Fruit fly (Drosophila melanogaster): ENCODE results near the gene CG17359.

CG17359 gene

DNA sequence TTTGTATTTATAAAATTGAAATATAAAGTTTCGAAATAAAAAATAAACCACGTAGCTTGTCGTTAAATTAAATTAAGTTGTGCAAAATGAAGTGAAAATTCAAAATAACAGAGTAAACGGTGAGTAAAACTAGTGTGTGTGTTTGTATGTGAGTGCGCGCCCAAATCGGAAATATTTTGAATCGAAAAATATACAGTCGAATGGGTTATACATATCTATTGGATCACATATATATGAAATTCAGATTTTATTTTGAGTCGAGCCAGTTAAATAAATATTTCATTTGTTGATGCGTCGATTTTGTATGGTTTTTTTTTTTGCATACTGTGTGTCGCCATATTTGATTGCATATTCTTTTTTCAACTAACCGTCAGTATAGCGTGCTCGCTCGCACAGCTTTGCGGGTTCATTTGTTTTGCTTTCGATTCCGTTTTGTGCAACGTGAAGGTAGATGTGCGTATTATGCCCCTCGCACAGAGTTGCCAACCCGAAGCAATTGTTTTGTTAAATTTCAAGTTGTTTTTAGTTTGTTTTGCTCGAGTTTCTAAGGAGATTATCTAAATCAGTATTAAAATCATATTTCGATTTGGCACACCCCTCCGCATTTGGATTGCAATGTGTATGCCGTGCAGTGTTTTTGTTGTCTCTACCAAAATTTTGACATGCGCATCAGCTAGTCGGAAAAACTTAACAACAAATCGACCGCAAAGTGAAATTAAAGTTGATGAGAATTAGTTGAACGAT, 4.4 kb upstream of the CG17359 start:
- TF ChIP-seq CG8478 (optimal IDR thresholded peaks at IDR 0.05), result no peak
- TF ChIP-seq CTCF (optimal IDR thresholded peaks at IDR 0.05), result no peak

DNA sequence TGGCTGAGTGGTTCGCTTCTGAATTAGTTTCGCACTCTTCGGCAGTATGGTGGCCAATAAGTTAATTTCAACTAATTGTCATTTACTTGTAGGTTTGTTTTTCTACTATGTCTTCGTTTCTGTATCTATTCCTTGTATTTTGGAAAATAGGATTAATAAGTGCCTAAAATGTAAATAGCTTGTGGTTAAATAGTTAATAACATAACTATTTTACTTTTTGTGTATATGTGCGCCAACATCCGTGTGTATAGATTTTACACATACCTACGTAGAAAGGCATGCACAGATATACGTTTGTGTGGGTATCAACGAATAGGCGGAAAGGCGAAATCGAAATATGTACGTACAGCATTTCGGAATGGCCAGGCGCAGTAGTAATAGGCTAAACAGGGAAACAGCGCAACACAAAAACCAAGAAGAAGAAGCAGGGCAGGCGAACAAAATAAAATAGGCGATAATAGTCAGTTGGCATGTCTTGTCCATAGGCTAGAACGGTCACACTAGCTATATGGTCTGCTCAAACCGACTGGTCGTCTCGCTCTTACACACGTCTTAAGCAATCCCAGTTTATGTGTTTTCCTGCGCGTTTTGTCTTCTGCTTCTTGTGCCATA, 3.6 kb upstream of the CG17359 start:
- TF ChIP-seq CTCF (optimal IDR thresholded peaks at IDR 0.05), result peak in 1 of 2 experiments; percentile 4
- TF ChIP-seq CG8478 (optimal IDR thresholded peaks at IDR 0.05), result no peak

DNA sequence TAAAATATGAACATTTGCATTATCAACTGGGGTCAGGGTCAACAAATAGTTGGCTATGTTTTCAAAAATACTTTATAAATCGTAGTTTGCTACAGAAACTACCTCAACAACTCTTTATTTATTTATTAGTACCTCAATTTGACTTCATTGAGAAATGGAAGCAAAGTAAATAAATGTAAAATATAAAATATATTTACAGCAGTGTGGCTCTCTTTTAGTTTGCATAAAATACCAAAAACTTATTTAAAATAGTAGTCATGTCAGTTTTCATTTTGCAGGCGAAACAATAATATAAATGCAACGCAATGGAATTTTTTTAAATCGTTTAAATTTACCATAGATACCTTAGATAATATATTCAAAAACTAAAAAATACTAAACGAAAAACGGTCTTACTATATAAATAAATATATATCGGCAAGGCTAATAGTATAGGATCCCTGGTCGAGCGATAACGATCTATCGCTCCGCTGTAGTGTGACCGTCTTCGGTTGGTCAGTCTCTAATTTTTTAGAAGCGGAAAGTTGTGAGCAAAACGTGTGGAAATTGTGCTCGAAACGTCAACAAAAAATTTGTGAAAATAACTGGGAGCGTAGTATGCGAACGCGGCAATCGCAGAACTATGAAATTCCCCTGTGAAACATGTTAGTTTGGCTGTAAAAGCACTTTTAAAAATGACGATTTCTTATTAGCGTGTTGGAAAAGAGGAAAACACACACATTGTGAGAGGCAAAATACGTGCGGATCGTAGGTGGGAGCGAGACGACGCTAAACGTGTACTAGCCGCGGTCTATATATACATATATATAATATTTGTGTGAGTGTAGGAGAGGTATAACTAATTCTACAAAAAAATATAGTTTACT, 2.8 kb upstream of the CG17359 start, which contains the start of the genes Nprl3 and upSET:
Gene Nprl3, minus strand, starts transcription at position 223 of the 866 bp plus-strand sequence.
Gene upSET, plus strand, starts transcription at position 470 of the 866 bp plus-strand sequence.
- no peak for TF ChIP-seq CG8478 (optimal IDR thresholded peaks at IDR 0.05)
- TF ChIP-seq CTCF (optimal IDR thresholded peaks at IDR 0.05), result no peak

DNA sequence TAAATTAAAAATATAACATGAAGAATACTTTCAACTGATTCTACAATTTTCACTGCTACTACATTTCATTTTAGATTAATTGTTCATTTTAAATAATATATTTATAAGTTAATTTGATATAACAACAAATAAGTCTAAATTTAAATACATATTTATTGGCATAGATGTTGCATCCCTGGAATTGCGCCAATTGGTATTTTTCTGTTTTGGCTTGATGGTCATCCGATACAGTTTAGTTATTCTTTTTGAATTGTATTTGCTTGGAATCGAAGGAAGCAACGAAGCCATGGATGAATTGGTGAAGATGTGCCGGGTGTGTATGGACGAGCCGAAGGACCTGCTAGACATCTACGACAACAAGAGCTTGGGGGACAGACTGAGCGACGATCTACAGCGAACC, 2.1 kb downstream of the CG17359 start, which contains the start of gene CG17361:
Gene CG17361, plus strand, starts transcription at position 200 of the 400 bp plus-strand sequence.
- TF ChIP-seq CG8478 (optimal IDR thresholded peaks at IDR 0.05) (no peak), CTCF (optimal IDR thresholded peaks at IDR 0.05) (no peak)

DNA sequence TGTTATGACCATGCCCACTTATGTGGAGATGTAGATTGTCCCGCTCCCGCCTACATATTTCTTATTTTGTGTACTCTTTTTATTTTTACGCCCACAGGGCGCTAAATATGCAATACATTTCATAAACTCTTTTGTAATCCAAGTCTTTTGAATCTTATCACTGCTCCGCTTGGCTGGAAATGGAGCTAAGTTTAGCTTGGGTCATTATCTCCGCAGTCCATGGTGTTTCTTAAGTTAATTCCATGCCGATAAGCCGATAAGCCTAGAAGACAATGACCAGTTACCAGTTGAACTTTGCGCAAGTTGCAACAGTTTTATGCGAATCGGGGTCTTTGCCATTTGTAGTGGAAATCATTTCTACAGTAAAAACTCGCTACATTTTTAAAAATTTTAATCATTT, 2.6 kb downstream of the CG17359 start:
- TF ChIP-seq CG8478 (optimal IDR thresholded peaks at IDR 0.05), result no peak
- no peak for TF ChIP-seq CTCF (optimal IDR thresholded peaks at IDR 0.05)

DNA sequence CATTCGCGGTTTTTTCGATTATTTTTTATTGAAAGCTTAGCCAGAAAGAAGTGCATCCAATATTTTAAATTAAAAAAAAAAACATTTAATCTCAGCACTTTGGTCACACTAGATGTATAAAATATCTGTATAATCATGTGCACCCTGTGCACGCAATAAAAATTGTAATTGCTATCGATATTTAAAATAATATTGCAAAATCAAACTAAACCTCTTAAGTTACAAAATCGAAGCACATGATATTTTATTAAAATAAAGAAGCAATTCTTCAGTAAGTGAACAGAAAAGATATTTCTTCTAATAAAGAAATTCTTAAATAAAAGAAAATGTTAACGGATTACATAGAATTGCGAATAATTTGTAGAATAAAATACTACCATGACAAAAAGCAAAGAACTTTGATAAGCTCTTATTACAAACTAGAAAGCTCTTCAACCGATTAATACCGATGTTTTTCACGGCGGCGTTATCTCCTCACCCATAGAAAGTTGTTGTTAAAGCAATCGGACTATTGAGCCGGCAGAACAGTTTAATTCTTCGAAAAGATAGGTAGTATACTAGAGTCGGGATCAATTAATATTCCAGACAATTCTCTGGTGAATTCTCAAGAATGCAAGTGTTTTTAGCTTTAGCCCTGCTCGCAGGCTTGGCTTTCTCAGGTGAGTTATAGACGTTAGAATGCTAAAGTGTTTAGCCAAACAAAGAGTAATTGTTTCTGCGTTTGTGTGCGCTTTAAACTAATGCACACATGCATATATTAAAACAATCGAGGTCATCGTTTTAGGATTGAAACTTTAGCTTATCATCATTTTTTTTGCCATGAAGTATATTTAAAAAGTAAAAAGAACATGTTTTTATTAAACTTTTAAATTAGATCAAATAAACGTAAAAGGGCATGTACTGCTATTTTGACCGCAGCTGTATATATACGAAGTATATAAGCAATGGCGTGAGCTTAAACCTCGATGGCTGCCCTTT, 5.0 kb downstream of the CG17359 start, which contains the start of gene CtsK1:
Gene CtsK1, plus strand, starts transcription at position 490 of the 978 bp plus-strand sequence.
- TF ChIP-seq CG8478 (optimal IDR thresholded peaks at IDR 0.05), result no peak
- no peak for TF ChIP-seq CTCF (optimal IDR thresholded peaks at IDR 0.05)

DNA sequence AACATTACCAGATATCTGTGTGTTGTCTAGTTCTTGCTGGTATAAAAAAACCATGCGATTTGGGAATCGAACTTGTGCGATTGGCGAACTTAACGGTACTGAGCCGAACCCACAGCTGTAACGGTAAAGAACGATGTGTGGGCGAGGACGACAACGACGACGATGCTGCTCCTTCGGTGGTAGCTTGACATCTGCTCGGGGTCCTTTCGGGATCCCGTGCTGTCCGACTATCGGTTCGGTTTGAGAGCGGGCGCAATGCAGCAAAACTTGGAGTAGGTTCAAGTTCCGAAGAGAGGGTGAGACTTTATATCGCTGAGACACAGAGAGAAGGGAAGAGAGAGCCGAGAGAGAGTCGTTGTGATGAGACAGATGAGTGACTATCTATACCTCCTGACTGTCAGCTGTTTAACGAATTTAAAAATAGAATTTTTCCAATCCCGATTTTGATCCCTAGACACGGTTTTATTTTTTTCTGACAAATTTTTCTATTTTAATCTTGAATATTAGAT, 5.8 kb downstream of the CG17359 start, which contains the start of gene CG17364:
Gene CG17364, minus strand, starts transcription at position 168 of the 509 bp plus-strand sequence.
- no peak for TF ChIP-seq CG8478 (optimal IDR thresholded peaks at IDR 0.05)
- TF ChIP-seq CTCF (optimal IDR thresholded peaks at IDR 0.05), result no peak

DNA sequence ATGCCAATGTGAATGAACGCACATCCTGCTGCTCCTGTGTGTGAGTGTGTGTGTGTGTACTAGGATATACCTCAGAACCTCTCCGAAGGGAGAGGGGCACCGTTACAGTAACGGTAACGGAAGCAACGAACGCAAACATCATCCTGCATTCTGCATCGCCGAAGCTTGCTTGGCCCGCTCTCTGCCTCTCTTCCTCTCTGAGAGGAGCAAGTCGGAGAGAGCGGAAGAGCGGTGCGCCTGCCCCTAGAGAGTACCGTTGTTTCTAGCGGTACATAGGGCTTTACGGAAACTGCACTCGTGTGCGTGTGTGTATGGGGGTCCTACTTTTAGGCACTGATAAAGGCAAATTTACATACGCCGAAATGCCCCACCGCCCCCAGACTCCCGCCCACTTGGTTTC, 7.7 kb downstream of the CG17359 start:
- TF ChIP-seq CG8478 (optimal IDR thresholded peaks at IDR 0.05), result no peak
- no peak for TF ChIP-seq CTCF (optimal IDR thresholded peaks at IDR 0.05)

DNA sequence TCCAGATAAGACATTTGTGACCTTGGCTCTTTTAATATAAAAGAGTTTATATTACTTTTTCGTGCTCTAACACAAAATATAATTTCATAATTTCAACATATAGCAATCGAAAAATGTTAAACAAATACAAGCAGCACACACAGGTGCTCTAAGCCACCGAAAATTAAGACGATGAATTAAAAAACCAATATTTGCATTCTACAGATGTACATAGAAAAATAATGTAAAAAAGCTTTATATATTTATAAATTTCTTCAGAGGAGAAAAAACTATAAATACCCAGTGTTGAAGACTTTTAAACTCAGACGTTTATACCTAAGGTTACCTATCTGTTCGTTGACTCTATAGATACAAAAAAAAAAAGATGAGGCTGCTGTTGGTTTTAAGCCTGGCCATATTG, 11.5 kb downstream of the CG17359 start, which contains the start of gene CG9040:
Gene CG9040, plus strand, starts transcription at position 301 of the 400 bp plus-strand sequence.
- TF ChIP-seq CG8478 (optimal IDR thresholded peaks at IDR 0.05) (no peak), CTCF (optimal IDR thresholded peaks at IDR 0.05) (no peak)

DNA sequence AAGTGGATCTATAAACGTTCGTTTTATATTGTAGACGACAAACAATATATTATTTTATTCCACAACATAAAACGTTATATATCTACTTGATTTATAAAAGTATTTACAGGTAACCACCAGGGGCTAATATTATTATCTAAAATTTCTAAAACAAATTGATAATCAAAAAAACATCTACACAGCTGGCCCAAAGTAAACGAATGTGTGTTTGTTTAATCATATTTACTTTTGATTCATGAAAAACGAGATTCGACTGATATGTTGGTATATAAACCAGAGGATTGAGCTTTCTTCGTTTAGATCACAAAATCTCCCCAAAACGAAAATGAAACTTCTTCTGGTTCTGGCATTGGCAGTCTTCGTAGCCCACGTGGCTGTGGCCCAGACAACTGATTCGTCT, 12.7 kb downstream of the CG17359 start, which contains the start of gene CG17362:
Gene CG17362, plus strand, starts transcription at position 291 of the 400 bp plus-strand sequence.
- TF ChIP-seq CTCF (optimal IDR thresholded peaks at IDR 0.05), result no peak
- TF ChIP-seq CG8478 (optimal IDR thresholded peaks at IDR 0.05), result no peak

DNA sequence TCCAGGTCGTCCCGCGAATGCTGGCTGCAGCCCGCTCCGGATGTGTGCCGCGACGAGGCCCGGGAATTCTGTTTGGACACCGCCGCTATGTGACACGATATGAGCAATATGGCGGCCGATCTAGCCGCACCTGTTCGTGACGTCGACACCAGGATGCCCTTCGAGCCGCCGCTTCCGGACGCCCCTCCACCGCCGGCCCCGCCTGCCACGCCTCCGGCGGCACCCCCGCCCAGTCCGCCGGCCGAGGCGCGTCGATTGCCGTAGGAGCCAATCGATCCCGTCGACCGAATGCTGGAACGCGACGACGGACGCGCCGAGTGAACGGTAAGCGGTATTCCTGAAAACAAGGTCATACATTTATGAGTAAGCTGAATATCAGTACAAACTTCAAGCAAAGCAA, 16.5 kb downstream of the CG17359 start:
- no peak for TF ChIP-seq CG8478 (optimal IDR thresholded peaks at IDR 0.05)

DNA sequence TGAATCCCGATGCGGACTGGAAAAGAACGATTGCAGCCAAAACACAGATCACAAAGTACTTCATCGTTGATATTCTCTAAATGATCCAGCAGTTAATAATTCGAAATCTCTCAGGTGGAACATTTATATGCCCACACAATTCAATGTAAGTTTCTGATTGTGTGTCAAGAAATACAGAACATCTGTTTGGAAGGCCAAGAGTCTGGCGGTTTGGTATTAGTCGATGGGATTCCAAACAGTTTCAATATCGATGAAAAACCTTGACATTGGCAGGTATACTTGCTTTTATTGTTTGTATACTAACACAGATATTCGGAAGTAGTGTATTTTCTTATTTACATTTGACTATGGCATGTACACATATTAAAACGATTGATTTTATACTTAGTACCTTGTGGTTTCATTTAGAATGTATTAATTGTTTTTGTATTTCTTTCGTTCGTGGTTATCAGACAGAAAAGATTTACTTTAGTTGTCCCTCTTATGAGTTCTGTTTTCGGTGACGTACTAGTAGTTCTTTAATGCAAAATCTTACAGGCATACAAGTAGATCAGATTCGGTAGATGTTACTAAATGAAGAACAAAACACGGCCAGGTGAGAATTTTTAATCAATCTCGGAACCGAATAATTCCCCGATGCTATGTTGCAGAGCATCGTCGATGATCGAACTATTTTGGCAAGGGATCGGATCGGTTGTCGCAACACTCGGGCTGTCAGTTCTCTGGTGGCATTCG, 25.5 kb downstream of the CG17359 start, which contains the start of the genes CG13738 and Hsc70-1:
Gene CG13738, minus strand, starts transcription at position 101 of the 735 bp plus-strand sequence.
Gene Hsc70-1, plus strand, starts transcription at position 685 of the 735 bp plus-strand sequence.
- no peak for TF ChIP-seq CTCF (optimal IDR thresholded peaks at IDR 0.05)
- TF ChIP-seq CG8478 (optimal IDR thresholded peaks at IDR 0.05), result no peak

DNA sequence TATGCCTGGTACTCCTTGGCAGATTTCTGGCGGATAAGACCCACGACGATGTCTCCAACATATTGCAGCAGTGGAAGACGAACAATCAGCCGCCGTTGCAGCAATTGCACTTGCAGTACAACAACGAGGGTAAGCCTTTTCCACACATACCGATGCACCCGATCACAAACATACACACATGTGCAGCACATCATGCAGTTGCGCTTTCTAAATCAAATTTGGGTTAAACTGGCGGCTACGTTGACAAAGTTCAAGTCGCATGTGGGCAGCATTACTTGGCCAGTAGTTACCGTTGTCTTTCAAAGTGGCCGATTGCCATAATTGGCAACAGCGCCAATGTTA, 33.6 kb downstream of the CG17359 start:
- TF ChIP-seq CTCF (optimal IDR thresholded peaks at IDR 0.05) (no peak), CG8478 (optimal IDR thresholded peaks at IDR 0.05) (no peak)
